Fruit fly (Drosophila melanogaster): ENCODE data around the gene CG4766.
A peak's percentile ranks its signal among the peaks of the same experiment; 100 is the strongest.

Gene CG4766

DNA sequence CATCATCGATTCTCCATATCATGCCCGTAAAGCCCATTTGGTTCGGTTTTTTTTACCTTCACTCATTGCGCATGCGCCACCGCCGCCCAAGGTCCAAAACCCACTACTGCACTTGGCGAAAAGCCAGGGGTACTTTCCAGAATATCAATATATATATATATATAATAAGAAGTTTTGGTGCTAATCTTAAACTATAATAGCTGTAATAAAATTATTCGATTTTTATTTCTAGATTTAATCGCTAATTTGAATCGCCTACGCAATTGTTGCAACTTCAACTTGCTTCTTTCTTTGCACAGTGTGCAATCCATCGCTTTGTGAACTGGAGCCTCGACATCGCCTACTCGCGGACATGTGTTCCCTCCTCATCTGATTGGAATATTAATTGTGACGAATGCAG, 3.2 kb upstream of the CG4766 start (continued):
- peak; percentile 23; the same call in 1 of the 3 replicates for TF ChIP-seq CG17361 (GFP tag; IDR thresholded peaks at IDR 0.05)
- peak; percentile 14 for TF ChIP-seq CG6254 (GFP tag; optimal IDR thresholded peaks at IDR 0.05)
- peak; percentile 37 for TF ChIP-seq CG11504 (tag; optimal IDR thresholded peaks at IDR 0.05)
- no peak for TF ChIP-seq CG4282 (GFP tag; optimal IDR thresholded peaks at IDR 0.05)
- peak; percentile 20 for TF ChIP-seq CG14710 (tag; optimal IDR thresholded peaks at IDR 0.05)
- peak; percentile 42 for TF ChIP-seq CG10979 (tag; optimal IDR thresholded peaks at IDR 0.05)
- no peak for TF ChIP-seq Lpt (GFP tag; optimal IDR thresholded peaks at IDR 0.05)
- peak; percentile 47 for TF ChIP-seq gem (tag; optimal IDR thresholded peaks at IDR 0.05)
- TF ChIP-seq CG18262 (tag; optimal IDR thresholded peaks at IDR 0.05): peak; percentile 43
- peak; percentile 16 for TF ChIP-seq CG12391 (tag; optimal IDR thresholded peaks at IDR 0.05)
- peak; percentile 46 for TF ChIP-seq CG31441 (GFP tag; IDR thresholded peaks at IDR 0.05)
- TF ChIP-seq ara (GFP tag; IDR thresholded peaks at IDR 0.05): peak; percentile 23; the same call in 1 of the 2 replicates
- TF ChIP-seq CG17568 (GFP tag; optimal IDR thresholded peaks at IDR 0.05): no peak
- TF ChIP-seq bsh (GFP tag; optimal IDR thresholded peaks at IDR 0.05): peak; percentile 14 to 25
- peak; percentile 9; the same call in 1 of the 2 replicates for TF ChIP-seq Drgx (GFP tag; IDR thresholded peaks at IDR 0.05)
- peak; percentile 11 for TF ChIP-seq CG2678 (tag; optimal IDR thresholded peaks at IDR 0.05)
- peak; percentile 45 for TF ChIP-seq CG2712 (tag; optimal IDR thresholded peaks at IDR 0.05)
- peak in 1 of 3 experiments; percentile 24 for TF ChIP-seq lola (GFP tag; optimal IDR thresholded peaks at IDR 0.05)
- TF ChIP-seq gsb-n (tag; optimal IDR thresholded peaks at IDR 0.05): peak; percentile 5
- peak; percentile 26 for TF ChIP-seq CG17829 (tag; optimal IDR thresholded peaks at IDR 0.05)
- no peak for TF ChIP-seq HHEX (GFP tag; optimal IDR thresholded peaks at IDR 0.05)
- TF ChIP-seq bab2 (GFP tag; optimal IDR thresholded peaks at IDR 0.05): no peak
- no peak for TF ChIP-seq onecut (GFP tag; IDR thresholded peaks at IDR 0.05)

DNA sequence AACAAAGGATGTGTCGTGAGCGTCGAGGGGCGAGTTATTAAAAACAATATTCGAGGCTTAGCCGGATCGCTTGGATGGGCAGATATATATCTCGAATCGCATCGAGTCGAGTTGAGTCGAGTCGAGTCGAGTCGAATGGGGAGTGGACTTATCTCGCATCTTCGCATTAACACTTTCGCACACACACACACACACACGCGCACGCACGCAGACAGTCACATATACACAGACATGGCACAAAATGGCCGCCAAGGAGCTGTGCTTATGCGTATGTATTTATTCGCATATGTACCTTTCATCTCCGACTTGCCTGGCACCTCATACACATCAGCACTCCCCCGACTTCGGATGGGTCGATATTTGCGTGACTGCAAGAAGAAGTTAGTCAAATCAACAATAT, 2.7 kb downstream of the CG4766 start:
- TF ChIP-seq Med (GFP tag) (peak; percentile 15), danr (GFP tag; IDR thresholded peaks at IDR 0.05) (no peak), Nf-YC (tag; optimal IDR thresholded peaks at IDR 0.05) (peak; percentile 10), CG11093 (GFP tag; IDR thresholded peaks at IDR 0.05) (no peak), CG18619 (GFP tag; optimal IDR thresholded peaks at IDR 0.05) (no peak), Poxn (GFP tag; IDR thresholded peaks at IDR 0.05) (no peak), CG6854 (GFP tag; optimal IDR thresholded peaks at IDR 0.05) (no peak), nmo (GFP tag; optimal IDR thresholded peaks at IDR 0.05) (no peak), corto (GFP tag; optimal IDR thresholded peaks at IDR 0.05) (no peak), tin (GFP tag; optimal IDR thresholded peaks at IDR 0.05) (no peak), D (optimal IDR thresholded peaks at IDR 0.05) (peak; percentile 63), D (GFP tag; optimal IDR thresholded peaks at IDR 0.05) (no peak), croc (GFP tag; conservative IDR thresholded peaks at IDR 0.05) (no peak), cg (GFP tag; optimal IDR thresholded peaks at IDR 0.05) (peak; percentile 35), Dip2 (GFP tag; IDR thresholded peaks at IDR 0.05) (no peak), gsb-n (tag; optimal IDR thresholded peaks at IDR 0.05) (no peak), gsb (GFP tag; IDR thresholded peaks at IDR 0.05) (no peak), hb (GFP tag; IDR thresholded peaks at IDR 0.05; ENCODE audit: partially characterized antibody) (0 out of 3 replicates have a peak, but pooled peaks have one; percentile 25), CG9932 (GFP tag; IDR thresholded peaks at IDR 0.05) (no peak), sisA (GFP tag; IDR thresholded peaks at IDR 0.05) (no peak), CG18599 (GFP tag; optimal IDR thresholded peaks at IDR 0.05) (no peak), HLHmδ (GFP tag; optimal IDR thresholded peaks at IDR 0.05) (no peak), CG6683 (GFP tag; optimal IDR thresholded peaks at IDR 0.05) (no peak), crc (GFP tag; optimal IDR thresholded peaks at IDR 0.05) (no peak), pb (GFP tag; optimal IDR thresholded peaks at IDR 0.05) (no peak), CG1832 (GFP tag; optimal IDR thresholded peaks at IDR 0.05) (no peak), Hr39 (optimal IDR thresholded peaks at IDR 0.05) (peak; percentile 70), CG4617 (GFP tag; optimal IDR thresholded peaks at IDR 0.05; ENCODE audit: borderline replicate concordance) (no peak)

Measured in whole organism, embryonic.